Fruit fly (Drosophila melanogaster): ENCODE data around the gene ZnT33D.

dm6 chr2L:12142439-12142838 lies 21.6 kb upstream of the ZnT33D start, which contains the start of gene CG31760:
- TF ChIP-seq salr (GFP tag; optimal IDR thresholded peaks at IDR 0.05): no peak
- no peak for TF ChIP-seq Sox102F (GFP tag; optimal IDR thresholded peaks at IDR 0.05)
- TF ChIP-seq CG34406 (GFP tag; optimal IDR thresholded peaks at IDR 0.05): no peak
- no peak for TF ChIP-seq Smox (GFP tag; optimal IDR thresholded peaks at IDR 0.05)
